Worm (Caenorhabditis elegans): ENCODE data around the gene trpp-12.

Gene trpp-12

ce11 chrX:2364703-2365299, 44.7 kb upstream of the trpp-12 start (continued):
- TF ChIP-seq T07F8.4 (tag; optimal IDR thresholded peaks at IDR 0.05), result peak; percentile 48
- TF ChIP-seq nhr-120 (GFP tag; IDR thresholded peaks at IDR 0.05), result no peak
- peak; percentile 9 for TF ChIP-seq chd-7 (tag; optimal IDR thresholded peaks at IDR 0.05)
- no peak for TF ChIP-seq him-1 (tag; optimal IDR thresholded peaks at IDR 0.05)
- no peak for TF ChIP-seq attf-5 (GFP tag; optimal IDR thresholded peaks at IDR 0.05)
- TF ChIP-seq Y53G8AR.9 (GFP tag; conservative IDR thresholded peaks at IDR 0.05), result peak; percentile 92
- TF ChIP-seq akir-1 (GFP tag; optimal IDR thresholded peaks at IDR 0.05), result no peak
- no peak for TF ChIP-seq lsl-1 (GFP tag; optimal IDR thresholded peaks at IDR 0.05)
- no peak for TF ChIP-seq bed-2 (GFP tag; IDR thresholded peaks at IDR 0.05)
- no peak for TF ChIP-seq snpc-1.3 (tag; optimal IDR thresholded peaks at IDR 0.05; ENCODE audit: insufficient read depth)
- no peak for TF ChIP-seq cebp-2 (GFP tag; IDR thresholded peaks at IDR 0.05)
- no peak for TF ChIP-seq efl-1 (GFP tag; optimal IDR thresholded peaks at IDR 0.05)
- TF ChIP-seq dpl-1 (GFP tag; optimal IDR thresholded peaks at IDR 0.05), result no peak
- TF ChIP-seq lag-1 (GFP tag; IDR thresholded peaks at IDR 0.05), result no peak
- no peak for TF ChIP-seq aptf-2 (GFP tag; conservative IDR thresholded peaks at IDR 0.05)
- no peak for TF ChIP-seq bed-1 (GFP tag; IDR thresholded peaks at IDR 0.05)
- no peak for TF ChIP-seq F33H1.4 (GFP tag; IDR thresholded peaks at IDR 0.05)
- TF ChIP-seq rec-8 (tag; optimal IDR thresholded peaks at IDR 0.05), result peak in 1 of 2 experiments; percentile 27
- peak; percentile 44 for TF ChIP-seq B0261.1 (tag; optimal IDR thresholded peaks at IDR 0.05)
- no peak for TF ChIP-seq B0019.2 (GFP tag; conservative IDR thresholded peaks at IDR 0.05)
- TF ChIP-seq Y53F4B.3 (GFP tag; IDR thresholded peaks at IDR 0.05), result no peak
- TF ChIP-seq mcd-1 (GFP tag; IDR thresholded peaks at IDR 0.05), result peak; percentile 61; the same call in 1 of the 2 replicates
- TF ChIP-seq mel-28 (tag; optimal IDR thresholded peaks at IDR 0.05; ENCODE audit: borderline replicate concordance), result no peak
- no peak for TF ChIP-seq lin-26 (GFP tag; IDR thresholded peaks at IDR 0.05)
- 0 out of 2 replicates have a peak, but pooled peaks have one; percentile 60 for TF ChIP-seq egl-44 (GFP tag; IDR thresholded peaks at IDR 0.05)
- peak; percentile 18 for TF ChIP-seq snpc-3.4 (tag; optimal IDR thresholded peaks at IDR 0.05)
- no peak for TF ChIP-seq attf-6 (GFP tag; IDR thresholded peaks at IDR 0.05)
- no peak for TF ChIP-seq ztf-28 (GFP tag; IDR thresholded peaks at IDR 0.05)
- TF ChIP-seq F55B11.4 (tag; optimal IDR thresholded peaks at IDR 0.05; ENCODE audit: borderline replicate concordance, insufficient read depth), result no peak
- TF ChIP-seq unc-62 (GFP tag; optimal IDR thresholded peaks at IDR 0.05), result no peak

ce11 chrX:2365890-2366289, 43.6 kb upstream of the trpp-12 start, which contains the start of gene T24D8.6:
Gene T24D8.6 (minus strand): TSS chrX:2365990.
- TF ChIP-seq hmg-20 (GFP tag; IDR thresholded peaks at IDR 0.05) (no peak), F52B5.7 (tag; optimal IDR thresholded peaks at IDR 0.05) (no peak), attf-3 (GFP tag; conservative IDR thresholded peaks at IDR 0.05) (no peak), zim-3 (tag; optimal IDR thresholded peaks at IDR 0.05) (no peak), nfyb-1 (GFP tag; IDR thresholded peaks at IDR 0.05) (no peak), nhr-120 (GFP tag; IDR thresholded peaks at IDR 0.05) (no peak), F49E8.2 (tag; optimal IDR thresholded peaks at IDR 0.05; ENCODE audit: insufficient read depth) (no peak), let-526 (GFP tag; IDR thresholded peaks at IDR 0.05) (no peak), Y95B8A.8 (GFP tag; IDR thresholded peaks at IDR 0.05) (no peak), atf-7 (tag; optimal IDR thresholded peaks at IDR 0.05) (no peak), ceh-27 (GFP tag; optimal IDR thresholded peaks at IDR 0.05) (no peak), nfya-2 (GFP tag; IDR thresholded peaks at IDR 0.05) (no peak), snpc-3.4 (tag; optimal IDR thresholded peaks at IDR 0.05) (no peak), cebp-2 (GFP tag; IDR thresholded peaks at IDR 0.05) (no peak), nhr-90 (tag; optimal IDR thresholded peaks at IDR 0.05) (no peak), lin-40 (tag; optimal IDR thresholded peaks at IDR 0.05) (no peak), pha-4 (tag; optimal IDR thresholded peaks at IDR 0.05) (no peak), bed-2 (GFP tag; IDR thresholded peaks at IDR 0.05) (no peak)
